Worm (Caenorhabditis elegans) whole organism, L1 larva: ENCODE data around the gene flp-28.

Experiments used
- C16A3.4 ChIP-seq: fragments of 150-350 bp; optimal IDR thresholded peaks from 2 replicates; lab custom pipeline; 2014; ENCODE audit warnings: missing biosample characterization, missing genetic modification characterization
- F16B12.6 ChIP-seq: fragments of 150-350 bp; optimal IDR thresholded peaks from 2 replicates; lab custom pipeline; 2014; ENCODE audit warnings: missing biosample characterization, missing genetic modification characterization
- aha-1 ChIP-seq: fragments of 150-350 bp; optimal IDR thresholded peaks from 2 replicates; lab custom pipeline; 2014; ENCODE audit warnings: missing biosample characterization, missing genetic modification characterization
- ama-1 ChIP-seq: fragments of 150-350 bp; optimal IDR thresholded peaks from 2 replicates; lab custom pipeline; 2014
- blmp-1 ChIP-seq: fragments of 150-350 bp; optimal IDR thresholded peaks from 2 replicates; lab custom pipeline; 2014; ENCODE audit warnings: missing biosample characterization, missing genetic modification characterization
- ceh-63 ChIP-seq: fragments of 200-800 bp; sonication (Bioruptor generic); optimal IDR thresholded peaks from 2 replicates; lab custom pipeline; 2018; ENCODE audit warnings: mild to moderate bottlenecking, missing genetic modification characterization, missing compliant biosample characterization
- ceh-88 ChIP-seq: fragments of 200-800 bp; sonication (Bioruptor generic); IDR thresholded peaks from 2 replicates; pipeline ENCODE4 v1.3.6; 2022; ENCODE audit warnings: missing genetic modification characterization, missing compliant biosample characterization
- dsc-1 ChIP-seq: sonication (generic microtip); optimal IDR thresholded peaks from 2 replicates; lab custom pipeline; 2016; ENCODE audit warnings: mild to moderate bottlenecking, missing genetic modification characterization, missing compliant biosample characterization
- efl-1 ChIP-seq, 4 experiments: fragments of 150-350 bp; optimal IDR thresholded peaks in 3 of 4; peaks in 1 of 4; 1 replicate in 1 of 4; 2 replicates in 3 of 4; lab custom pipeline; 2014; ENCODE audit warnings: missing biosample characterization in 2 of 4, missing genetic modification characterization in 2 of 4, missing genetic modification reagents in 2 of 4
- elt-2 ChIP-seq: sonication (generic microtip); optimal IDR thresholded peaks from 2 replicates; lab custom pipeline; 2016; ENCODE audit warnings: missing genetic modification characterization, mild to moderate bottlenecking, inconsistent platforms, missing compliant biosample characterization, missing genetic modification reagents
- elt-3 ChIP-seq, 6 experiments: fragments of 150-350 bp in 1 of 6; sonication (generic microtip); optimal IDR thresholded peaks; 2 replicates each; lab custom pipeline; 2017 to 2018; ENCODE audit warnings: missing biosample characterization in 6 of 6, missing genetic modification characterization in 6 of 6, inconsistent platforms in 1 of 6
- fkh-10 ChIP-seq: sonication (generic microtip); optimal IDR thresholded peaks from 2 replicates; lab custom pipeline; 2017; ENCODE audit warnings: missing biosample characterization, missing genetic modification reagents, missing genetic modification characterization
- fkh-4 ChIP-seq: sonication (generic microtip); optimal IDR thresholded peaks from 2 replicates; lab custom pipeline; 2016; ENCODE audit warnings: missing compliant biosample characterization, missing genetic modification characterization, borderline replicate concordance
- fos-1 ChIP-seq: fragments of 150-350 bp; optimal IDR thresholded peaks from 2 replicates; lab custom pipeline; 2014; ENCODE audit warnings: missing biosample characterization, missing genetic modification characterization
- grh-1 ChIP-seq: fragments of 200-800 bp; sonication (Bioruptor generic); IDR thresholded peaks from 2 replicates; pipeline ENCODE4 v1.3.6; 2022; ENCODE audit warnings: missing genetic modification reagents, missing genetic modification characterization, missing compliant biosample characterization
- hlh-4 ChIP-seq: sonication (generic microtip); optimal IDR thresholded peaks from 2 replicates; lab custom pipeline; 2016; ENCODE audit warnings: mild to moderate bottlenecking, missing genetic modification characterization, missing compliant biosample characterization
- hpl-2 ChIP-seq: fragments of 150-350 bp; optimal IDR thresholded peaks from 2 replicates; lab custom pipeline; 2014; ENCODE audit warnings: missing biosample characterization, missing genetic modification reagents, missing genetic modification characterization
- isw-1 ChIP-seq: fragments of 200-800 bp; sonication (Bioruptor generic); IDR thresholded peaks from 2 replicates; pipeline ENCODE4 v1.3.6; 2022; ENCODE audit warnings: missing genetic modification characterization, missing compliant biosample characterization
- lin-14 ChIP-seq: fragments of 200-800 bp; sonication (Bioruptor generic); optimal IDR thresholded peaks from 2 replicates; lab custom pipeline; 2018; ENCODE audit warnings: mild to moderate bottlenecking, missing genetic modification characterization, moderate library complexity, missing compliant biosample characterization
- lin-35 ChIP-seq, 2 experiments: fragments of 150-350 bp; optimal IDR thresholded peaks; 2 replicates each; lab custom pipeline; 2014; ENCODE audit warnings: missing biosample characterization in 2 of 2, missing genetic modification characterization in 2 of 2, missing genetic modification reagents in 2 of 2
- lir-3 ChIP-seq: sonication (generic microtip); optimal IDR thresholded peaks from 2 replicates; lab custom pipeline; 2016; ENCODE audit warnings: mild to moderate bottlenecking, missing genetic modification characterization, moderate library complexity, missing compliant biosample characterization; ENCODE audit not compliant: poor library complexity
- mab-9 ChIP-seq: fragments of 200-800 bp; sonication (Bioruptor generic); IDR thresholded peaks from 2 replicates; pipeline ENCODE4 v1.3.6; 2022; ENCODE audit warnings: missing genetic modification reagents, missing genetic modification characterization, missing compliant biosample characterization
- mdl-1 ChIP-seq, 2 experiments: fragments of 150-350 bp; optimal IDR thresholded peaks; 2 replicates each; lab custom pipeline; 2014 to 2017; ENCODE audit warnings: missing biosample characterization in 2 of 2, missing genetic modification characterization in 2 of 2, inconsistent platforms in 1 of 2
- mef-2 ChIP-seq: fragments of 150-350 bp; optimal IDR thresholded peaks from 2 replicates; lab custom pipeline; 2014; ENCODE audit warnings: missing biosample characterization, missing genetic modification characterization
- mep-1 ChIP-seq: fragments of 150-350 bp; optimal IDR thresholded peaks from 2 replicates; lab custom pipeline; 2014; ENCODE audit warnings: missing biosample characterization, missing genetic modification characterization
- nhr-19 ChIP-seq: fragments of 200-800 bp; sonication (Bioruptor generic); conservative IDR thresholded peaks from 2 replicates; pipeline ENCODE4 v1.3.6; 2022; ENCODE audit warnings: missing genetic modification characterization, missing compliant biosample characterization
- nhr-20 ChIP-seq: sonication (generic microtip); optimal IDR thresholded peaks from 2 replicates; lab custom pipeline; 2016; ENCODE audit warnings: mild to moderate bottlenecking, missing genetic modification characterization, missing compliant biosample characterization
- nhr-47 ChIP-seq: sonication (generic microtip); optimal IDR thresholded peaks from 2 replicates; lab custom pipeline; 2016; ENCODE audit warnings: mild to moderate bottlenecking, missing genetic modification characterization, moderate library complexity, missing compliant biosample characterization
- nhr-71 ChIP-seq: sonication (generic microtip); optimal IDR thresholded peaks from 2 replicates; lab custom pipeline; 2016; ENCODE audit warnings: mild to moderate bottlenecking, missing genetic modification characterization, moderate library complexity, missing compliant biosample characterization
- nhr-77 ChIP-seq: fragments of 150-350 bp; optimal IDR thresholded peaks from 2 replicates; lab custom pipeline; 2014; ENCODE audit warnings: missing biosample characterization, missing genetic modification characterization
- nhr-85 ChIP-seq: sonication (generic microtip); peaks from one replicate; lab custom pipeline; 2016; ENCODE audit warnings: missing genetic modification characterization, inconsistent platforms, missing compliant biosample characterization
- nhr-90 ChIP-seq: sonication (generic microtip); optimal IDR thresholded peaks from 2 replicates; lab custom pipeline; 2016; ENCODE audit warnings: mild to moderate bottlenecking, missing genetic modification characterization, missing compliant biosample characterization; ENCODE audit not compliant: poor library complexity
- pag-3 ChIP-seq: sonication (generic microtip); optimal IDR thresholded peaks from 2 replicates; lab custom pipeline; 2017; ENCODE audit warnings: missing genetic modification characterization, mild to moderate bottlenecking, missing compliant biosample characterization, antibody characterized with exemption, borderline replicate concordance; ENCODE audit not compliant: insufficient read depth
- pax-3 ChIP-seq: fragments of 200-800 bp; sonication (Bioruptor generic); optimal IDR thresholded peaks from 2 replicates; lab custom pipeline; 2018; ENCODE audit warnings: mild to moderate bottlenecking, missing genetic modification characterization, moderate library complexity, missing compliant biosample characterization
- pqm-1 ChIP-seq: sonication (generic microtip); optimal IDR thresholded peaks from 3 replicates; lab custom pipeline; 2017; ENCODE audit warnings: missing biosample characterization, missing genetic modification characterization
- snu-23 ChIP-seq: sonication (generic microtip); optimal IDR thresholded peaks from 2 replicates; lab custom pipeline; 2016; ENCODE audit warnings: missing genetic modification characterization, missing compliant biosample characterization
- sox-4 ChIP-seq: sonication (generic microtip); optimal IDR thresholded peaks from 2 replicates; lab custom pipeline; 2016; ENCODE audit warnings: missing genetic modification characterization, missing compliant biosample characterization
- sptf-1 ChIP-seq: fragments of 150-350 bp; optimal IDR thresholded peaks from 2 replicates; lab custom pipeline; 2014; ENCODE audit warnings: missing biosample characterization, missing genetic modification characterization
- sup-37 ChIP-seq: fragments of 200-800 bp; sonication (Bioruptor generic); optimal IDR thresholded peaks from 2 replicates; lab custom pipeline; 2018; ENCODE audit warnings: mild to moderate bottlenecking, missing genetic modification characterization, missing compliant biosample characterization
- tbx-2 ChIP-seq: sonication (generic microtip); optimal IDR thresholded peaks from 2 replicates; lab custom pipeline; 2016; ENCODE audit warnings: missing genetic modification characterization, missing compliant biosample characterization
- unc-62 ChIP-seq: fragments of 150-350 bp; optimal IDR thresholded peaks from 2 replicates; lab custom pipeline; 2014; ENCODE audit warnings: missing biosample characterization, missing genetic modification reagents, missing genetic modification characterization
- unc-86 ChIP-seq: sonication (generic microtip); optimal IDR thresholded peaks from 2 replicates; lab custom pipeline; 2016; ENCODE audit warnings: missing genetic modification characterization, missing compliant biosample characterization
- vab-15 ChIP-seq: sonication (generic microtip); optimal IDR thresholded peaks from 2 replicates; lab custom pipeline; 2017; ENCODE audit warnings: missing genotype, mild to moderate bottlenecking, missing genetic modification characterization, missing compliant biosample characterization
- ztf-11 ChIP-seq, 2 experiments: sonication (generic microtip); optimal IDR thresholded peaks; 2 replicates each; lab custom pipeline; 2016 to 2017; ENCODE audit warnings: missing genetic modification characterization in 2 of 2, missing biosample characterization in 1 of 2, missing compliant biosample characterization in 1 of 2
- ztf-4 ChIP-seq: fragments of 150-350 bp; optimal IDR thresholded peaks from 2 replicates; lab custom pipeline; 2014; ENCODE audit warnings: missing biosample characterization, missing genetic modification characterization

Gene flp-28

DNA sequence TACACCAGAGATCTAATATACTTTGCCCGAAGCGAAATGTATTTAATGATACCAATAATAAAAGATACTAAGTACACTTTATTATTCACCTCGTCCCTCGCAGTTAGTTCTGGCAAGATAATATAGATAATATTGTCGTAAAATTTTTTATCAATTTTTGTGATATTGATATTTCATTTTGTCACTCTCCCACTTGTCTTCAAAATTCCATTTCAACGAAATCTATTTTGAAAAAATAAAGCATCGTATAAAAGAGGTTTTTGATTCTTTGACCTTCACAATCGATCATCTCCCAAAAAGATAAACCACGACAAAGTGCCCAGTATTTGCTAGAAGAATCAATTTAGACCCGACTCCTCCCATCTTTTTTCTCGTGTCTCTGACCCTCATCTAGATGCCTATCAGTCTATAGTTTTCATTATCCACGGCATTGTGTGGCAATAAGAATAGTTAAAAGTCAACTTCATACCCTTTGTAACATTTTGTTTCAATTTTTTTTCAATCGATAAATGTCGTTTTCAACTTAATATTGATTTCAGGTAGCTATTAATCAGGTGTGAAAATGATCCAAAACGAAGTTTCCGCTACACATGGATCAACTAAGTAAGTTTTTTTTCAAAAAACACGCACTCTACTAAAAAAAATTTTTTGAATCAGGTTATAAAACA lies 33.9 kb downstream of the flp-28 start, which contains the start of gene cbs-1:
TSS of gene cbs-1 (plus strand) at position 534 of the 668 bp plus-strand sequence.
- TF ChIP-seq lin-14 (GFP tag; lab: Kevin White, UChicago), result peak; percentile 46
- peak; percentile 16 for TF ChIP-seq snu-23 (GFP tag; lab: Kevin White, UChicago)
- TF ChIP-seq nhr-85 (tag; lab: Kevin White, UChicago), result peak; percentile 58
- TF ChIP-seq efl-1 (optimal IDR thresholded peaks at IDR 0.05; lab: Kevin White, UChicago), result no peak
- peak in 1 of 2 experiments; percentile 64 for TF ChIP-seq efl-1 (GFP tag; optimal IDR thresholded peaks at IDR 0.05 in 1 of 2; lab: Kevin White, UChicago)
- no peak for TF ChIP-seq unc-62 (GFP tag; lab: Kevin White, UChicago)
- no peak for TF ChIP-seq lin-35 (GFP tag; optimal IDR thresholded peaks at IDR 0.05; lab: Kevin White, UChicago)
- TF ChIP-seq elt-2 (tag; lab: Kevin White, UChicago), result peak; percentile 71
- TF ChIP-seq nhr-71 (tag; lab: Kevin White, UChicago), result peak; percentile 35
- TF ChIP-seq elt-3 (tag; optimal IDR thresholded peaks at IDR 0.05; lab: Kevin White, UChicago), result peak in 1 of 6 experiments; percentile 2
- peak; percentile 57 for TF ChIP-seq nhr-20 (tag; lab: Kevin White, UChicago)

DNA sequence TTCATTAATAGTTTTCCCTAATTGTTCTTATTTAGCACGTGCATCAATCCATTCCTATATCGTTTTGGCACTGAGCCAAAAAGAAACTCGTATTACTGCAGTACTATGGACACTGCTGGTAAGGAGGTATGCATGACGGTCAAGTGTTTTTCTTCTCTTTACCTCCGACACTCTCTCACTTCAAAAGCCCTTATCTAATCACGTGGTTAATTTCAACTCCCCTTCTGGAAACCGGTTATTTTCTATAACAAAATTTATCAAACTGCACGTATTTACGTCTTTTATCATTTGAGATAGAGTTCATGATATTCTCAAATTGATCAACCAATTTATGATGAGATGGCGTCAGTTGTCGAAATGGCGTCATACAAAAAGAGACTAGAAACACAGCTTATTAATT lies 36.1 kb downstream of the flp-28 start:
- TF ChIP-seq lin-14 (GFP tag; lab: Kevin White, UChicago), result peak; percentile 50
- no peak for TF ChIP-seq ztf-11 (tag; optimal IDR thresholded peaks at IDR 0.05; lab: Kevin White, UChicago)
- TF ChIP-seq F16B12.6 (tag; lab: Kevin White, UChicago), result no peak
- peak; percentile 88 for TF ChIP-seq nhr-20 (tag; lab: Kevin White, UChicago)
- no peak for TF ChIP-seq vab-15
- TF ChIP-seq mab-9, result no peak
- peak; percentile 17 for TF ChIP-seq mep-1 (tag; lab: Kevin White, UChicago)
- TF ChIP-seq unc-86 (tag; lab: Kevin White, UChicago), result no peak
- no peak for TF ChIP-seq aha-1
- no peak for TF ChIP-seq C16A3.4 (tag; lab: Kevin White, UChicago)
- no peak for TF ChIP-seq ama-1 (lab: Kevin White, UChicago)
- no peak for TF ChIP-seq pqm-1
- TF ChIP-seq pag-3 (tag; lab: Kevin White, UChicago), result no peak
- TF ChIP-seq tbx-2 (tag; lab: Kevin White, UChicago), result peak; percentile 58
- TF ChIP-seq sptf-1 (tag; lab: Kevin White, UChicago), result no peak
- no peak for TF ChIP-seq dsc-1 (tag; lab: Kevin White, UChicago)
- TF ChIP-seq nhr-77 (tag; lab: Kevin White, UChicago), result no peak
- peak; percentile 78 for TF ChIP-seq nhr-90 (tag; lab: Kevin White, UChicago)
- peak; percentile 64 for TF ChIP-seq nhr-19
- TF ChIP-seq nhr-47 (tag; lab: Kevin White, UChicago), result peak; percentile 33
- TF ChIP-seq isw-1, result no peak
- no peak for TF ChIP-seq ceh-63
- TF ChIP-seq mef-2 (tag; lab: Kevin White, UChicago), result no peak
- peak; percentile 77 for TF ChIP-seq nhr-71 (tag; lab: Kevin White, UChicago)
- no peak for TF ChIP-seq pax-3
- no peak for TF ChIP-seq hlh-4 (tag; lab: Kevin White, UChicago)
- TF ChIP-seq ceh-88 (GFP tag; lab: Robert Waterston, UW), result no peak
- TF ChIP-seq fkh-10 (GFP tag; lab: Kevin White, UChicago), result no peak
- TF ChIP-seq lin-35 (GFP tag; optimal IDR thresholded peaks at IDR 0.05; lab: Kevin White, UChicago), result peak in 1 of 2 experiments; percentile 66
- TF ChIP-seq sox-4, result no peak
- TF ChIP-seq grh-1 (GFP tag; lab: Robert Waterston, UW), result peak; percentile 92
- TF ChIP-seq fkh-4 (tag; lab: Kevin White, UChicago), result no peak
- TF ChIP-seq mdl-1 (tag; optimal IDR thresholded peaks at IDR 0.05; lab: Kevin White, UChicago), result peak in 1 of 2 experiments; percentile 70
- TF ChIP-seq lir-3 (tag; lab: Kevin White, UChicago), result peak; percentile 32
- TF ChIP-seq elt-2 (tag; lab: Kevin White, UChicago), result peak; percentile 96
- TF ChIP-seq ztf-4 (tag; lab: Kevin White, UChicago), result peak; percentile 12
- no peak for TF ChIP-seq hpl-2 (GFP tag; lab: Kevin White, UChicago)
- peak; percentile 54 for TF ChIP-seq snu-23 (GFP tag; lab: Kevin White, UChicago)
- no peak for TF ChIP-seq sup-37 (GFP tag; lab: Kevin White, UChicago)
- TF ChIP-seq nhr-85 (tag; lab: Kevin White, UChicago), result peak; percentile 91
- TF ChIP-seq fos-1 (tag; lab: Kevin White, UChicago), result no peak
- TF ChIP-seq blmp-1 (tag; lab: Kevin White, UChicago), result peak; percentile 28
- peak in 4 of 6 experiments; percentile 4 to 87 (median 43) for TF ChIP-seq elt-3 (tag; optimal IDR thresholded peaks at IDR 0.05; lab: Kevin White, UChicago)
